Fruit fly (Drosophila melanogaster) whole organism, embryonic: ENCODE data around the gene CG11771.
A peak's percentile ranks its signal among the peaks of the same experiment; 100 is the strongest.

ENCODE experiments used
- Asciz ChIP-seq: fragments of 200-800 bp; sonication (Bioruptor generic); optimal IDR thresholded peaks from 2 replicates; lab custom pipeline; 2017; ENCODE audit warnings: missing biosample characterization, mild to moderate bottlenecking, missing genetic modification characterization, missing genetic modification reagents
- Atf3 ChIP-seq: fragments of 200-800 bp; sonication (Bioruptor generic); optimal IDR thresholded peaks from 3 replicates; lab custom pipeline; 2016; ENCODE audit warnings: missing biosample characterization, missing genetic modification characterization
- CG10147 ChIP-seq: fragments of 200-800 bp; sonication (Bioruptor generic); optimal IDR thresholded peaks from 2 replicates; lab custom pipeline; 2019; ENCODE audit warnings: missing biosample characterization, mild to moderate bottlenecking, missing genetic modification characterization, moderate library complexity
- CG10274 ChIP-seq: fragments of 200-800 bp; sonication (Bioruptor generic); optimal IDR thresholded peaks from 3 replicates; lab custom pipeline; 2017; ENCODE audit warnings: missing biosample characterization, mild to moderate bottlenecking, missing genetic modification characterization
- CG10959 ChIP-seq: fragments of 200-800 bp; sonication (Bioruptor generic); IDR thresholded peaks from 2 replicates; pipeline ENCODE4 v1.3.6; 2022; ENCODE audit warnings: missing biosample characterization, missing genetic modification characterization
- CG11456 ChIP-seq: fragments of 200-800 bp; sonication (Bioruptor generic); IDR thresholded peaks from 3 replicates; pipeline ENCODE4 v1.3.6; 2022; ENCODE audit warnings: missing biosample characterization, missing genetic modification characterization
- CG1233 ChIP-seq: fragments of 200-800 bp; sonication (Bioruptor generic); optimal IDR thresholded peaks from 4 replicates; lab custom pipeline; 2018; ENCODE audit warnings: missing biosample characterization, mild to moderate bottlenecking, missing genetic modification characterization
- CG12744 ChIP-seq: fragments of 200-800 bp; sonication (Bioruptor generic); optimal IDR thresholded peaks from 2 replicates; lab custom pipeline; 2016; ENCODE audit warnings: missing biosample characterization, missing genetic modification characterization
- CG1647 ChIP-seq: fragments of 200-800 bp; sonication (Bioruptor generic); optimal IDR thresholded peaks from 3 replicates; lab custom pipeline; 2016; ENCODE audit warnings: missing biosample characterization, missing genetic modification characterization
- CG16779 ChIP-seq: fragments of 200-800 bp; sonication (Bioruptor generic); IDR thresholded peaks from 2 replicates; pipeline ENCODE4 v1.3.6; 2022; ENCODE audit warnings: missing biosample characterization, missing genetic modification characterization
- CG1832 ChIP-seq: fragments of 200-800 bp; sonication (Bioruptor generic); optimal IDR thresholded peaks from 2 replicates; lab custom pipeline; 2017; ENCODE audit warnings: missing biosample characterization, mild to moderate bottlenecking, missing genetic modification characterization, inconsistent platforms
- CG2712 ChIP-seq: fragments of 200-800 bp; optimal IDR thresholded peaks from 3 replicates; lab custom pipeline; 2019; ENCODE audit warnings: missing biosample characterization, mild to moderate bottlenecking, missing genetic modification characterization, moderate library complexity
- CG2875 ChIP-seq: fragments of 200-800 bp; sonication (Bioruptor generic); optimal IDR thresholded peaks from 2 replicates; lab custom pipeline; 2017; ENCODE audit warnings: missing biosample characterization, mild to moderate bottlenecking, missing genetic modification characterization, missing genetic modification reagents
- CG30020 ChIP-seq: fragments of 200-800 bp; optimal IDR thresholded peaks from 2 replicates; lab custom pipeline; 2019; ENCODE audit warnings: missing biosample characterization, mild to moderate bottlenecking, missing genetic modification characterization, moderate library complexity
- CG3995 ChIP-seq: fragments of 200-800 bp; sonication (Bioruptor generic); optimal IDR thresholded peaks from 3 replicates; lab custom pipeline; 2016; ENCODE audit warnings: missing biosample characterization, missing genetic modification characterization
- CG8944 ChIP-seq: fragments of 200-800 bp; sonication (Bioruptor generic); optimal IDR thresholded peaks from 3 replicates; lab custom pipeline; 2016; ENCODE audit warnings: missing biosample characterization, missing genetic modification characterization
- CG9437 ChIP-seq: fragments of 200-800 bp; sonication (Bioruptor generic); optimal IDR thresholded peaks from 2 replicates; lab custom pipeline; 2018; ENCODE audit warnings: missing biosample characterization, mild to moderate bottlenecking, missing genetic modification characterization
- CHES-1-like ChIP-seq: fragments of 200-800 bp; sonication (Bioruptor generic); optimal IDR thresholded peaks from 2 replicates; lab custom pipeline; 2016; ENCODE audit warnings: missing biosample characterization, missing genetic modification characterization
- Doc3 ChIP-seq: fragments of 200-800 bp; sonication (Bioruptor generic); IDR thresholded peaks from 3 replicates; pipeline ENCODE4 v1.3.6; 2022; ENCODE audit warnings: missing biosample characterization, missing genetic modification characterization; ENCODE audit not compliant: partially characterized antibody
- Dp ChIP-seq: fragments of 200-800 bp; sonication (Bioruptor generic); optimal IDR thresholded peaks from 2 replicates; lab custom pipeline; 2018; ENCODE audit warnings: missing biosample characterization, mild to moderate bottlenecking, missing genetic modification characterization, moderate library complexity
- Drgx ChIP-seq: fragments of 200-800 bp; sonication (Bioruptor generic); IDR thresholded peaks from 2 replicates; pipeline ENCODE4 v1.3.6; 2022; ENCODE audit warnings: missing biosample characterization, missing genetic modification characterization
- Ets97D ChIP-seq: fragments of 200-800 bp; sonication (Bioruptor generic); optimal IDR thresholded peaks from 3 replicates; lab custom pipeline; 2016; ENCODE audit warnings: missing biosample characterization, missing genetic modification characterization
- Fer3 ChIP-seq: fragments of 200-800 bp; sonication (Bioruptor generic); optimal IDR thresholded peaks from 2 replicates; lab custom pipeline; 2018; ENCODE audit warnings: missing biosample characterization, mild to moderate bottlenecking, missing genetic modification characterization, moderate library complexity
- MESR4 ChIP-seq: fragments of 200-800 bp; sonication (Bioruptor generic); optimal IDR thresholded peaks from 2 replicates; lab custom pipeline; 2018; ENCODE audit warnings: missing biosample characterization, mild to moderate bottlenecking, missing genetic modification characterization, moderate library complexity
- NC2β ChIP-seq: fragments of 200-800 bp; sonication (Bioruptor generic); optimal IDR thresholded peaks from 2 replicates; lab custom pipeline; 2016; ENCODE audit warnings: missing biosample characterization, missing genetic modification characterization
- Oaz ChIP-seq: fragments of 200-800 bp; sonication (Bioruptor generic); IDR thresholded peaks from 2 replicates; pipeline ENCODE4 v1.3.6; 2022; ENCODE audit warnings: missing biosample characterization, missing genetic modification characterization
- Oli ChIP-seq: fragments of 200-800 bp; sonication (Bioruptor generic); optimal IDR thresholded peaks from 2 replicates; lab custom pipeline; 2018; ENCODE audit warnings: missing biosample characterization, mild to moderate bottlenecking, missing genetic modification characterization, moderate library complexity
- Six4 ChIP-seq: fragments of 200-800 bp; sonication (Bioruptor generic); optimal IDR thresholded peaks from 2 replicates; lab custom pipeline; 2016; ENCODE audit warnings: missing biosample characterization, missing genetic modification characterization
- Stat92E ChIP-seq, 3 experiments: fragments of >200 bp in 2 of 3; fragments of 200-800 bp in 1 of 3; sonication (Bioruptor generic) in 1 of 3; optimal IDR thresholded peaks; 2 replicates each; lab custom pipeline; 2017 to 2019; ENCODE audit warnings: missing biosample characterization in 3 of 3, missing genetic modification characterization in 3 of 3, mild to moderate bottlenecking in 1 of 3, moderate library complexity in 1 of 3
- TFAM ChIP-seq: fragments of 200-800 bp; sonication (Bioruptor generic); optimal IDR thresholded peaks from 2 replicates; lab custom pipeline; 2017; ENCODE audit warnings: missing biosample characterization, missing genetic modification characterization, inconsistent platforms
- Tbp ChIP-seq: fragments of >200 bp; optimal IDR thresholded peaks from 2 replicates; lab custom pipeline; 2018; ENCODE audit warnings: missing biosample characterization, missing genetic modification characterization
- Vsx1 ChIP-seq: fragments of 200-800 bp; sonication (Bioruptor generic); optimal IDR thresholded peaks from 2 replicates; lab custom pipeline; 2017; ENCODE audit warnings: missing biosample characterization, mild to moderate bottlenecking, missing genetic modification characterization, missing genetic modification reagents
- Xrp1 ChIP-seq: fragments of 200-800 bp; sonication (Bioruptor generic); IDR thresholded peaks from 2 replicates; pipeline ENCODE4 v1.3.6; 2022; ENCODE audit warnings: missing biosample characterization, missing genetic modification characterization
- danr ChIP-seq: fragments of 200-800 bp; sonication (Bioruptor generic); IDR thresholded peaks from 2 replicates; pipeline ENCODE4 v1.3.6; 2022; ENCODE audit warnings: missing biosample characterization, missing genetic modification characterization
- fd102C ChIP-seq: fragments of 200-800 bp; sonication (Bioruptor generic); optimal IDR thresholded peaks from 2 replicates; lab custom pipeline; 2018; ENCODE audit warnings: missing biosample characterization, mild to moderate bottlenecking, missing genetic modification characterization, moderate library complexity
- gcm2 ChIP-seq: fragments of 200-800 bp; sonication (Bioruptor generic); optimal IDR thresholded peaks from 2 replicates; lab custom pipeline; 2016; ENCODE audit warnings: missing biosample characterization, missing genetic modification characterization
- gro ChIP-seq: fragments of 200-800 bp; sonication (Bioruptor generic); optimal IDR thresholded peaks from 2 replicates; lab custom pipeline; 2016; ENCODE audit warnings: missing biosample characterization, missing genetic modification characterization
- gt ChIP-seq: fragments of 200-800 bp; sonication (Bioruptor generic); IDR thresholded peaks from 2 replicates; pipeline ENCODE4 v1.3.6; 2022; ENCODE audit warnings: missing biosample characterization, missing genetic modification characterization
- ham ChIP-seq: fragments of 200-800 bp; sonication (Bioruptor generic); IDR thresholded peaks from 2 replicates; pipeline ENCODE4 v1.3.6; 2022; ENCODE audit warnings: missing biosample characterization, missing genetic modification characterization
- jumu ChIP-seq: fragments of 200-800 bp; sonication (Bioruptor generic); optimal IDR thresholded peaks from 3 replicates; lab custom pipeline; 2016; ENCODE audit warnings: missing biosample characterization, missing genetic modification characterization
- ken ChIP-seq: fragments of 200-800 bp; sonication (Bioruptor generic); IDR thresholded peaks from 3 replicates; pipeline ENCODE4 v1.3.6; 2022; ENCODE audit warnings: missing biosample characterization, missing genetic modification characterization
- kni ChIP-seq: fragments of 200-800 bp; sonication (Bioruptor generic); optimal IDR thresholded peaks from 3 replicates; lab custom pipeline; 2017; ENCODE audit warnings: mild to moderate bottlenecking, missing biosample characterization, missing genetic modification reagents, missing genetic modification characterization
- mld ChIP-seq: fragments of 200-800 bp; sonication (Bioruptor generic); IDR thresholded peaks from 3 replicates; pipeline ENCODE4 v1.3.6; 2022; ENCODE audit warnings: missing biosample characterization, missing genetic modification characterization; ENCODE audit not compliant: partially characterized antibody
- org-1 ChIP-seq: fragments of 200-800 bp; sonication (Bioruptor generic); optimal IDR thresholded peaks from 2 replicates; lab custom pipeline; 2017; ENCODE audit warnings: missing biosample characterization, missing genetic modification characterization
- sens ChIP-seq: fragments of 200-800 bp; sonication (Bioruptor generic); peaks from one replicate; lab custom pipeline; 2016; ENCODE audit warnings: missing biosample characterization, missing genetic modification characterization
- sim ChIP-seq: fragments of 200-800 bp; sonication (Bioruptor generic); IDR thresholded peaks from 2 replicates; pipeline ENCODE4 v1.3.6; 2022; ENCODE audit warnings: missing biosample characterization, missing genetic modification characterization
- sisA ChIP-seq: fragments of 200-800 bp; sonication (Bioruptor generic); IDR thresholded peaks from 2 replicates; pipeline ENCODE4 v1.3.6; 2022; ENCODE audit warnings: missing biosample characterization, missing genetic modification characterization
- slp2 ChIP-seq: fragments of 200-800 bp; sonication (Bioruptor generic); optimal IDR thresholded peaks from 2 replicates; lab custom pipeline; 2016; ENCODE audit warnings: missing biosample characterization, missing genetic modification characterization
- ssp ChIP-seq: fragments of 200-800 bp; sonication (Bioruptor generic); IDR thresholded peaks from 2 replicates; pipeline ENCODE4 v1.3.6; 2022; ENCODE audit warnings: missing biosample characterization, missing genetic modification characterization
- trem ChIP-seq: fragments of 200-800 bp; optimal IDR thresholded peaks from 3 replicates; lab custom pipeline; 2019; ENCODE audit warnings: missing biosample characterization, mild to moderate bottlenecking, missing genetic modification characterization, moderate library complexity
- vvl ChIP-seq: fragments of 200-800 bp; sonication (Bioruptor generic); IDR thresholded peaks from 2 replicates; pipeline ENCODE4 v1.3.6; 2022; ENCODE audit warnings: missing biosample characterization, missing genetic modification characterization

CG11771 gene

dm6 chr3R:24962470-24962869 lies 30.7 kb downstream of the CG11771 start (continued):
- TF ChIP-seq Tbp (GFP tag; lab: Kevin White, UChicago) (no peak), CG10959 (GFP tag; lab: Robert Waterston, UW) (no peak), CG11456 (GFP tag; lab: Robert Waterston, UW) (peak; percentile 66; the same call in 1 of the 3 replicates), kni (GFP tag; lab: Kevin White, UChicago) (no peak), slp2 (GFP tag; lab: Kevin White, UChicago) (peak; percentile 31), Stat92E (GFP tag; optimal IDR thresholded peaks at IDR 0.05; lab: Kevin White, UChicago) (no peak), CG10274 (GFP tag; lab: Kevin White, UChicago) (peak; percentile 14), gro (GFP tag; lab: Kevin White, UChicago) (no peak), Oaz (no peak), Fer3 (peak; percentile 46), CG30020 (tag; lab: Kevin White, UChicago) (no peak), CG12744 (peak; percentile 28), Atf3 (GFP tag; lab: Kevin White, UChicago) (peak; percentile 37), CG2875 (GFP tag; lab: Kevin White, UChicago) (no peak), org-1 (GFP tag; lab: Kevin White, UChicago) (peak; percentile 46), Vsx1 (GFP tag; lab: Kevin White, UChicago) (peak; percentile 64), gt (no peak), NC2β (no peak), CG8944 (GFP tag; lab: Kevin White, UChicago) (peak; percentile 10), sim (GFP tag; lab: Robert Waterston, UW) (no peak), Oli (peak; percentile 76), CG1233 (no peak), Dp (GFP tag; lab: Kevin White, UChicago) (no peak), MESR4 (GFP tag; lab: Kevin White, UChicago) (no peak), CG16779 (0 out of 2 replicates have a peak, but pooled peaks have one; percentile 33), CG3995 (GFP tag; lab: Kevin White, UChicago) (peak; percentile 29), Ets97D (peak; percentile 9), CG1832 (no peak), CG10147 (GFP tag; lab: Kevin White, UChicago) (peak; percentile 11), CG2712 (tag; lab: Kevin White, UChicago) (peak; percentile 49), ken (GFP tag; lab: Robert Waterston, UW) (0 out of 3 replicates have a peak, but pooled peaks have one; percentile 41), fd102C (no peak), danr (GFP tag; lab: Robert Waterston, UW) (peak; percentile 27; the same call in 1 of the 2 replicates), ham (GFP tag; lab: Robert Waterston, UW) (no peak), sisA (GFP tag; lab: Robert Waterston, UW) (peak; percentile 75), Xrp1 (GFP tag; lab: Robert Waterston, UW) (peak; percentile 54), trem (tag; lab: Kevin White, UChicago) (no peak), Drgx (GFP tag; lab: Robert Waterston, UW) (no peak), Doc3 (GFP tag; lab: Robert Waterston, UW) (no peak), mld (GFP tag; lab: Robert Waterston, UW) (no peak), vvl (GFP tag; lab: Robert Waterston, UW) (peak; percentile 87; the same call in 1 of the 2 replicates), CG9437 (peak; percentile 22), CHES-1-like (GFP tag; lab: Kevin White, UChicago) (peak; percentile 20), jumu (peak; percentile 49), CG1647 (peak; percentile 31), gcm2 (GFP tag; lab: Kevin White, UChicago) (peak; percentile 25), Asciz (GFP tag; lab: Kevin White, UChicago) (peak; percentile 56), TFAM (GFP tag; lab: Kevin White, UChicago) (no peak), ssp (GFP tag; lab: Robert Waterston, UW) (0 out of 2 replicates have a peak, but pooled peaks have one; percentile 32), sens (GFP tag; lab: Kevin White, UChicago) (peak; percentile 95), Six4 (GFP tag; lab: Kevin White, UChicago) (peak; percentile 28)
